Fruit fly (Drosophila melanogaster) whole organism, embryonic: ENCODE results near the gene CG3222.

ENCODE experiments used
- Asciz ChIP-seq: fragments of 200-800 bp; sonication (Bioruptor generic); optimal IDR thresholded peaks from 2 replicates; lab custom pipeline; 2017; ENCODE audit warnings: missing biosample characterization, mild to moderate bottlenecking, missing genetic modification characterization, missing genetic modification reagents
- Blimp-1 ChIP-seq: fragments of 200-800 bp; sonication (Bioruptor generic); optimal IDR thresholded peaks from 3 replicates; lab custom pipeline; 2018; ENCODE audit warnings: missing biosample characterization, missing genetic modification characterization, mild to moderate bottlenecking, moderate library complexity, missing genetic modification reagents
- C15 ChIP-seq: fragments of 200-800 bp; sonication (Bioruptor generic); IDR thresholded peaks from 3 replicates; pipeline ENCODE4 v1.3.6; 2022; ENCODE audit warnings: missing biosample characterization, missing genetic modification characterization
- CG10274 ChIP-seq: fragments of 200-800 bp; sonication (Bioruptor generic); optimal IDR thresholded peaks from 3 replicates; lab custom pipeline; 2017; ENCODE audit warnings: missing biosample characterization, mild to moderate bottlenecking, missing genetic modification characterization
- CG11504 ChIP-seq: fragments of 200-800 bp; sonication (Bioruptor generic); optimal IDR thresholded peaks from 3 replicates; lab custom pipeline; 2019; ENCODE audit warnings: missing biosample characterization, mild to moderate bottlenecking, missing genetic modification characterization, moderate library complexity
- CG15073 ChIP-seq: fragments of 200-800 bp; sonication (Bioruptor generic); optimal IDR thresholded peaks from 2 replicates; lab custom pipeline; 2016; ENCODE audit warnings: missing biosample characterization, missing genetic modification characterization
- CG15269 ChIP-seq: fragments of 200-800 bp; sonication (Bioruptor generic); optimal IDR thresholded peaks from 2 replicates; lab custom pipeline; 2018; ENCODE audit warnings: missing biosample characterization, mild to moderate bottlenecking, missing genetic modification characterization, moderate library complexity
- CG15479 ChIP-seq: fragments of 200-800 bp; sonication (Bioruptor generic); optimal IDR thresholded peaks from 3 replicates; lab custom pipeline; 2019; ENCODE audit warnings: missing biosample characterization, mild to moderate bottlenecking, missing genetic modification characterization, moderate library complexity
- CG16863 ChIP-seq: fragments of 200-800 bp; sonication (Bioruptor generic); optimal IDR thresholded peaks from 3 replicates; lab custom pipeline; 2016; ENCODE audit warnings: missing biosample characterization, missing genetic modification characterization
- CG17328 ChIP-seq: fragments of 200-800 bp; sonication (Bioruptor generic); IDR thresholded peaks from 2 replicates; pipeline ENCODE4 v1.3.6; 2022; ENCODE audit warnings: missing biosample characterization, missing genetic modification characterization
- CG1792 ChIP-seq: fragments of 200-800 bp; sonication (Bioruptor generic); optimal IDR thresholded peaks from 2 replicates; lab custom pipeline; 2016; ENCODE audit warnings: missing biosample characterization, missing genetic modification characterization
- CG18599 ChIP-seq: fragments of 200-800 bp; sonication (Bioruptor generic); optimal IDR thresholded peaks from 3 replicates; lab custom pipeline; 2017; ENCODE audit warnings: missing biosample characterization, missing genetic modification characterization, mild to moderate bottlenecking, moderate library complexity, missing genetic modification reagents
- CG2199 ChIP-seq: fragments of 200-800 bp; sonication (Bioruptor generic); IDR thresholded peaks from 3 replicates; pipeline ENCODE4 v1.3.6; 2022; ENCODE audit warnings: missing biosample characterization, missing genetic modification characterization
- CG2712 ChIP-seq: fragments of 200-800 bp; optimal IDR thresholded peaks from 3 replicates; lab custom pipeline; 2019; ENCODE audit warnings: missing biosample characterization, mild to moderate bottlenecking, missing genetic modification characterization, moderate library complexity
- CG3407 ChIP-seq: fragments of 200-800 bp; sonication (Bioruptor generic); optimal IDR thresholded peaks from 2 replicates; lab custom pipeline; 2018; ENCODE audit warnings: missing biosample characterization, mild to moderate bottlenecking, missing genetic modification characterization
- CG42726 ChIP-seq: fragments of 200-800 bp; sonication (Bioruptor generic); IDR thresholded peaks from 2 replicates; pipeline ENCODE4 v1.3.6; 2022; ENCODE audit warnings: missing biosample characterization, missing genetic modification characterization; ENCODE audit not compliant: partially characterized antibody
- CG6813 ChIP-seq: fragments of 200-800 bp; sonication (Bioruptor generic); optimal IDR thresholded peaks from 2 replicates; lab custom pipeline; 2017; ENCODE audit warnings: missing biosample characterization, missing genetic modification characterization, mild to moderate bottlenecking, moderate library complexity, missing genetic modification reagents
- CG7372 ChIP-seq: fragments of 200-800 bp; sonication (Bioruptor generic); IDR thresholded peaks from 2 replicates; pipeline ENCODE4 v1.3.6; 2022; ENCODE audit warnings: missing biosample characterization, missing genetic modification characterization
- CG9437 ChIP-seq: fragments of 200-800 bp; sonication (Bioruptor generic); optimal IDR thresholded peaks from 2 replicates; lab custom pipeline; 2018; ENCODE audit warnings: missing biosample characterization, mild to moderate bottlenecking, missing genetic modification characterization
- CG9932 ChIP-seq: fragments of 200-800 bp; sonication (Bioruptor generic); IDR thresholded peaks from 2 replicates; pipeline ENCODE4 v1.3.6; 2022; ENCODE audit warnings: missing biosample characterization, missing genetic modification characterization
- CkIIα-i1 ChIP-seq: fragments of 200-800 bp; sonication (Bioruptor generic); IDR thresholded peaks from 2 replicates; pipeline ENCODE4 v1.3.6; 2022; ENCODE audit warnings: missing biosample characterization, missing genetic modification characterization
- Dbx ChIP-seq: fragments of 200-800 bp; sonication (Bioruptor generic); IDR thresholded peaks from 3 replicates; pipeline ENCODE4 v1.3.6; 2022; ENCODE audit warnings: missing biosample characterization, missing genetic modification characterization
- E2f1 ChIP-seq: fragments of 200-800 bp; sonication (Bioruptor generic); IDR thresholded peaks from 2 replicates; pipeline ENCODE4 v1.3.6; 2022; ENCODE audit warnings: missing biosample characterization, missing genetic modification characterization
- Ets65A ChIP-seq: fragments of 200-800 bp; sonication (Bioruptor generic); peaks from one replicate; lab custom pipeline; 2016; ENCODE audit warnings: missing biosample characterization, missing genetic modification characterization
- H15 ChIP-seq: fragments of 200-800 bp; sonication (Bioruptor generic); IDR thresholded peaks from 3 replicates; pipeline ENCODE4 v1.3.6; 2022; ENCODE audit warnings: missing biosample characterization, missing genetic modification characterization
- Hr51 ChIP-seq, 2 experiments: fragments of 200-800 bp; sonication (Bioruptor generic); optimal IDR thresholded peaks; 2 replicates in 1 of 2; 3 replicates in 1 of 2; lab custom pipeline; 2016 to 2018; ENCODE audit warnings: missing biosample characterization in 2 of 2, missing genetic modification characterization in 2 of 2, mild to moderate bottlenecking in 1 of 2, moderate library complexity in 1 of 2
- MTF-1 ChIP-seq: fragments of 200-800 bp; sonication (Bioruptor generic); optimal IDR thresholded peaks from 2 replicates; lab custom pipeline; 2018; ENCODE audit warnings: missing biosample characterization, mild to moderate bottlenecking, missing genetic modification characterization, borderline replicate concordance
- Med ChIP-seq: fragments of 200-800 bp; sonication (Bioruptor generic); peaks from one replicate; lab custom pipeline; 2016; ENCODE audit warnings: missing biosample characterization, missing genetic modification characterization, mild to moderate bottlenecking, inconsistent platforms, moderate library complexity
- Sox100B ChIP-seq: fragments of 200-800 bp; sonication (Bioruptor generic); optimal IDR thresholded peaks from 3 replicates; lab custom pipeline; 2018; ENCODE audit warnings: missing biosample characterization, mild to moderate bottlenecking, missing genetic modification characterization
- Trl ChIP-seq, 3 experiments: fragments of >200 bp in 2 of 3; fragments of 200-800 bp in 1 of 3; sonication (Bioruptor generic) in 1 of 3; optimal IDR thresholded peaks; 2 replicates in 1 of 3; 3 replicates in 2 of 3; lab custom pipeline; 2016 to 2017; ENCODE audit warnings: missing biosample characterization in 1 of 3, missing genetic modification characterization in 1 of 3
- al ChIP-seq: fragments of 200-800 bp; sonication (Bioruptor generic); IDR thresholded peaks from 2 replicates; pipeline ENCODE4 v1.3.6; 2022; ENCODE audit warnings: missing biosample characterization, missing genetic modification characterization
- bsh ChIP-seq, 2 experiments: fragments of 200-800 bp; sonication (Bioruptor generic); optimal IDR thresholded peaks; 2 replicates each; lab custom pipeline; 2017 to 2018; ENCODE audit warnings: mild to moderate bottlenecking in 2 of 2, missing biosample characterization in 2 of 2, missing genetic modification characterization in 2 of 2, moderate library complexity in 1 of 2
- chinmo ChIP-seq: fragments of 200-800 bp; sonication (Bioruptor generic); IDR thresholded peaks from 4 replicates; pipeline ENCODE4 v1.3.6; 2022; ENCODE audit warnings: missing biosample characterization, missing genetic modification characterization; ENCODE audit not compliant: partially characterized antibody
- crol ChIP-seq: fragments of 200-800 bp; sonication (Bioruptor generic); IDR thresholded peaks from 2 replicates; pipeline ENCODE4 v1.3.6; 2022; ENCODE audit warnings: missing biosample characterization, missing genetic modification characterization
- cwo ChIP-seq: fragments of 200-800 bp; sonication (Bioruptor generic); optimal IDR thresholded peaks from 3 replicates; lab custom pipeline; 2017; ENCODE audit warnings: missing biosample characterization, missing genetic modification characterization, mild to moderate bottlenecking, moderate library complexity, missing genetic modification reagents
- dm ChIP-seq: fragments of 200-800 bp; sonication (Bioruptor generic); optimal IDR thresholded peaks from 3 replicates; lab custom pipeline; 2016; ENCODE audit warnings: missing biosample characterization, missing genetic modification characterization
- eyg ChIP-seq: fragments of 200-800 bp; sonication (Bioruptor generic); optimal IDR thresholded peaks from 3 replicates; lab custom pipeline; 2016; ENCODE audit warnings: missing biosample characterization, missing genetic modification characterization
- ftz-f1 ChIP-seq: fragments of 200-800 bp; sonication (Bioruptor generic); optimal IDR thresholded peaks from 2 replicates; lab custom pipeline; 2016; ENCODE audit warnings: missing biosample characterization, missing genetic modification characterization
- gem ChIP-seq: fragments of 200-800 bp; sonication (Bioruptor generic); optimal IDR thresholded peaks from 2 replicates; lab custom pipeline; 2019; ENCODE audit warnings: missing biosample characterization, mild to moderate bottlenecking, missing genetic modification characterization, moderate library complexity
- gt ChIP-seq: fragments of 200-800 bp; sonication (Bioruptor generic); IDR thresholded peaks from 2 replicates; pipeline ENCODE4 v1.3.6; 2022; ENCODE audit warnings: missing biosample characterization, missing genetic modification characterization
- hb ChIP-seq: fragments of 200-800 bp; sonication (Bioruptor generic); IDR thresholded peaks from 3 replicates; pipeline ENCODE4 v1.3.6; 2022; ENCODE audit warnings: missing biosample characterization, missing genetic modification characterization; ENCODE audit not compliant: partially characterized antibody
- mam ChIP-seq: fragments of 200-800 bp; sonication (Bioruptor generic); optimal IDR thresholded peaks from 3 replicates; lab custom pipeline; 2016; ENCODE audit warnings: missing biosample characterization, missing genetic modification characterization
- mirr ChIP-seq: fragments of 200-800 bp; sonication (Bioruptor generic); optimal IDR thresholded peaks from 3 replicates; lab custom pipeline; 2018; ENCODE audit warnings: missing biosample characterization, mild to moderate bottlenecking, missing genetic modification characterization
- otp ChIP-seq: fragments of 200-800 bp; sonication (Bioruptor generic); IDR thresholded peaks from 3 replicates; pipeline ENCODE4, ENCODE4 v1.3.6; 2022; ENCODE audit warnings: missing biosample characterization, missing genetic modification characterization
- pb ChIP-seq: fragments of 200-800 bp; sonication (Bioruptor generic); optimal IDR thresholded peaks from 3 replicates; lab custom pipeline; 2016; ENCODE audit warnings: missing biosample characterization, missing genetic modification characterization
- row ChIP-seq: fragments of 200-800 bp; sonication (Bioruptor generic); IDR thresholded peaks from 3 replicates; pipeline ENCODE4 v1.3.6; 2022; ENCODE audit warnings: missing biosample characterization, missing genetic modification characterization
- sd ChIP-seq: fragments of 200-800 bp; sonication (Bioruptor generic); optimal IDR thresholded peaks from 3 replicates; lab custom pipeline; 2018; ENCODE audit warnings: missing biosample characterization, mild to moderate bottlenecking, missing genetic modification characterization, moderate library complexity
- sens ChIP-seq: fragments of 200-800 bp; sonication (Bioruptor generic); peaks from one replicate; lab custom pipeline; 2016; ENCODE audit warnings: missing biosample characterization, missing genetic modification characterization
- tap ChIP-seq: fragments of 200-800 bp; optimal IDR thresholded peaks from 3 replicates; lab custom pipeline; 2019; ENCODE audit warnings: missing biosample characterization, mild to moderate bottlenecking, missing genetic modification characterization, moderate library complexity
- zf30C ChIP-seq: fragments of 200-800 bp; sonication (Bioruptor generic); optimal IDR thresholded peaks from 3 replicates; lab custom pipeline; 2018; ENCODE audit warnings: missing biosample characterization, mild to moderate bottlenecking, missing genetic modification characterization

CG3222 gene

DNA sequence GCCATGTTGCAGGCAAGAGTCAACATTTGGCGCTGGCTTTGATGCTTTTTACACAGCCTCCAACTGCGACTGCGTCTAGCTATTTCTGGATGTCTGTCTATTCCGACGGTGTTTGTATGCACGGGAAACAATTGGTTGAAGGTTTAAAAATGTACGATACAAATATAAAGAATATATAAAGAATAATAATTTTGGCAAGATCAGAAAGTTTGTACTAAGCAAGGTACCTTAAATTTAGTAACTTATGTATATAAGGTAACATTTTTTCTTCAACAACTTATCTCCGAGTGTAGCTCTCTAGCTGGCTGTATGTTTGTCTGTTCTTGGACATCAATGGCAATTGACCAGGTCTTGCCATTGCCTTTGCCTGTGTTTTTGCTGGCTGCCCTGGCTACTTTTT is 31.9 kb upstream of the CG3222 start (continued):
- peak; percentile 58 for TF ChIP-seq CG17328 (GFP tag; lab: Robert Waterston, UW)
- TF ChIP-seq CG15073 (GFP tag; lab: Kevin White, UChicago): no peak
- peak; percentile 56 for TF ChIP-seq CG11504
- TF ChIP-seq CG42726 (GFP tag; lab: Robert Waterston, UW): no peak
- no peak for TF ChIP-seq dm (GFP tag; lab: Kevin White, UChicago)
- TF ChIP-seq Asciz (GFP tag; lab: Kevin White, UChicago): peak; percentile 18
- TF ChIP-seq Sox100B: no peak
- TF ChIP-seq Dbx (GFP tag; lab: Robert Waterston, UW): no peak
- TF ChIP-seq E2f1 (GFP tag; lab: Robert Waterston, UW): no peak
- TF ChIP-seq Med (GFP tag; lab: Kevin White, UChicago): no peak
- no peak for TF ChIP-seq mam (GFP tag; lab: Kevin White, UChicago)
- TF ChIP-seq CG2199 (GFP tag; lab: Robert Waterston, UW): no peak
- no peak for TF ChIP-seq eyg (GFP tag; lab: Kevin White, UChicago)
- no peak for TF ChIP-seq MTF-1 (GFP tag; lab: Kevin White, UChicago)
- TF ChIP-seq pb (GFP tag; lab: Kevin White, UChicago): no peak
- no peak for TF ChIP-seq CkIIα-i1 (GFP tag; lab: Robert Waterston, UW)
- TF ChIP-seq CG18599 (GFP tag; lab: Kevin White, UChicago): peak; percentile 3
- TF ChIP-seq gem (tag; lab: Kevin White, UChicago): peak; percentile 50
- TF ChIP-seq bsh (GFP tag; optimal IDR thresholded peaks at IDR 0.05; lab: Kevin White, UChicago): peak; percentile 44 to 47
- TF ChIP-seq C15 (GFP tag; lab: Robert Waterston, UW): no peak
- no peak for TF ChIP-seq al
- peak in 1 of 2 experiments; percentile 36 for TF ChIP-seq Hr51 (GFP tag; optimal IDR thresholded peaks at IDR 0.05; lab: Kevin White, UChicago)
- TF ChIP-seq ftz-f1 (GFP tag; lab: Kevin White, UChicago): no peak
- TF ChIP-seq hb (GFP tag; lab: Robert Waterston, UW): no peak
- no peak for TF ChIP-seq Trl (optimal IDR thresholded peaks at IDR 0.05; lab: Kevin White, UChicago)
- no peak for TF ChIP-seq Trl (GFP tag; optimal IDR thresholded peaks at IDR 0.05; lab: Kevin White, UChicago)
- no peak for TF ChIP-seq CG3407 (GFP tag; lab: Kevin White, UChicago)
- peak; percentile 58 for TF ChIP-seq Blimp-1
- TF ChIP-seq zf30C (GFP tag; lab: Kevin White, UChicago): no peak
- peak; percentile 34 for TF ChIP-seq tap
- TF ChIP-seq row (GFP tag; lab: Robert Waterston, UW): peak; percentile 42; the same call in 2 of the 3 replicates

DNA sequence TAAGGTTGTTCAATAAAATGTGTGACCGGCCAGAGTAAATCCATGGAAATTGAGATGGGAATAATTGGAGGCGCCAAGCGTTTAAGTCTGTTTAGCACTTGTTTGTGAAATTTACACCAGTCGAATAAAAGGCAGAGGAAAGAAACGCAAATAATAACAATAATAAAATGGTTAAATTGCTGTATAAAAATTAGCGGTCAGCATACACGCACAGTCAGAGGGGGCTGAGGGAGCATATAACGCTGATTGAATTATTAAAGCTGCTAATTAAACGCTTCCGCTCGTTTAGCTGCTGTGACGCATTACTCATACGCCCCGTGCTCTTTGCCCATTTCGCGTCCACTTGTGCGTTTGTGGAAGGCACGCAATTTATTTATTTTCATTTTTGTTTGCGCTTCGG is 31.0 kb upstream of the CG3222 start:
- TF ChIP-seq CG9932 (GFP tag; lab: Robert Waterston, UW) (no peak), Ets65A (GFP tag; lab: Kevin White, UChicago) (peak; percentile 26), CG6813 (GFP tag; lab: Kevin White, UChicago) (no peak), otp (GFP tag; lab: Robert Waterston, UW) (peak; percentile 79; the same call in 2 of the 3 replicates), chinmo (GFP tag; lab: Robert Waterston, UW) (0 out of 4 replicates have a peak, but pooled peaks have one; percentile 63), CG9437 (GFP tag; lab: Kevin White, UChicago) (no peak), sd (peak; percentile 43), CG7372 (0 out of 2 replicates have a peak, but pooled peaks have one; percentile 13), CG15479 (no peak), CG1792 (GFP tag; lab: Kevin White, UChicago) (no peak), CG15269 (peak; percentile 9), CG2712 (tag; lab: Kevin White, UChicago) (no peak), crol (GFP tag; lab: Robert Waterston, UW) (peak; percentile 53; the same call in 1 of the 2 replicates), CG10274 (no peak), CG16863 (GFP tag; lab: Kevin White, UChicago) (no peak), CG3407 (GFP tag; lab: Kevin White, UChicago) (no peak), sens (GFP tag; lab: Kevin White, UChicago) (peak; percentile 22), gt (no peak), Med (GFP tag; lab: Kevin White, UChicago) (peak; percentile 48), cwo (GFP tag; lab: Kevin White, UChicago) (peak; percentile 22), mirr (GFP tag; lab: Kevin White, UChicago) (peak; percentile 16), H15 (GFP tag; lab: Robert Waterston, UW) (no peak)
